Worm (Caenorhabditis elegans) whole organism, dauer: Measurements from ENCODE around the gene srd-40.
"Not testable (repeated sequence)": the region's sequence is repeated elsewhere in the genome, so short reads cannot be mapped to it uniquely, and the experiment has no call there.

Source experiments
- unc-62 ChIP-seq: sonication (generic microtip); optimal IDR thresholded peaks from 2 replicates; lab custom pipeline; 2017; ENCODE audit warnings: missing biosample characterization, missing genetic modification reagents, missing genetic modification characterization

The srd-40 gene

ce11 chrX:12323439-12323838, at the start of gene srd-40:
TSS of gene srd-40 (plus strand) at chrX:12323739.
- no peak for TF ChIP-seq unc-62 (GFP tag; lab: Kevin White, UChicago)

ce11 chrX:12273870-12274269, 49.7 kb upstream of the srd-40 start, which contains the start of gene H19J13.2:
TSS of gene H19J13.2 (minus strand) at chrX:12273970.
- no peak for TF ChIP-seq unc-62 (GFP tag; lab: Kevin White, UChicago)

ce11 chrX:12275577-12275976, 48.0 kb upstream of the srd-40 start, which contains the start of gene C04B4.6:
TSS of gene C04B4.6 (minus strand) at chrX:12275677.
- TF ChIP-seq unc-62 (GFP tag; lab: Kevin White, UChicago): no peak

ce11 chrX:12280477-12280876, 43.1 kb upstream of the srd-40 start, which contains the start of gene C04B4.1:
TSS of gene C04B4.1 (plus strand) at chrX:12280777.
- TF ChIP-seq unc-62 (GFP tag; lab: Kevin White, UChicago): no peak

- no peak for TF ChIP-seq unc-62 (GFP tag; lab: Kevin White, UChicago)
Observed at ce11 chrX:12282911-12283310, 40.6 kb upstream of the srd-40 start, which contains the start of gene C04B4.2. TSS of gene C04B4.2 (plus strand) at chrX:12283281.

ce11 chrX:12284161-12284560, 39.4 kb upstream of the srd-40 start:
- no peak for TF ChIP-seq unc-62 (GFP tag; lab: Kevin White, UChicago)

- no peak for TF ChIP-seq unc-62 (GFP tag; lab: Kevin White, UChicago)
Observed at ce11 chrX:12285496-12285895, 38.0 kb upstream of the srd-40 start, which contains the start of gene lips-2. TSS of gene lips-2 (plus strand) at chrX:12285796.

ce11 chrX:12288254-12288653, 35.3 kb upstream of the srd-40 start, which contains the start of gene C04B4.5:
TSS of gene C04B4.5 (minus strand) at chrX:12288354.
- no peak for TF ChIP-seq unc-62 (GFP tag; lab: Kevin White, UChicago)

- TF ChIP-seq unc-62 (GFP tag; lab: Kevin White, UChicago): no peak
Observed at ce11 chrX:12290539-12290938, 33.0 kb upstream of the srd-40 start, which contains the start of gene C04B4.4. TSS of gene C04B4.4 (plus strand) at chrX:12290839.

ce11 chrX:12294263-12294662, 29.3 kb upstream of the srd-40 start, which contains the start of gene W06D11.1:
TSS of gene W06D11.1 (plus strand) at chrX:12294563.
- no peak for TF ChIP-seq unc-62 (GFP tag; lab: Kevin White, UChicago)

ce11 chrX:12296392-12296791, 27.1 kb upstream of the srd-40 start, which contains the start of gene W06D11.2:
TSS of gene W06D11.2 (minus strand) at chrX:12296730.
- no peak for TF ChIP-seq unc-62 (GFP tag; lab: Kevin White, UChicago)

ce11 chrX:12298324-12298723, 25.2 kb upstream of the srd-40 start, which contains the start of gene W06D11.3:
TSS of gene W06D11.3 (plus strand) at chrX:12298683.
- TF ChIP-seq unc-62 (GFP tag; lab: Kevin White, UChicago): no peak

ce11 chrX:12299834-12300233, 23.7 kb upstream of the srd-40 start, which contains the start of gene W06D11.5:
TSS of gene W06D11.5 (plus strand) at chrX:12300134.
- no peak for TF ChIP-seq unc-62 (GFP tag; lab: Kevin White, UChicago)

- TF ChIP-seq unc-62 (GFP tag; lab: Kevin White, UChicago): not testable (repeated sequence)
Observed at ce11 chrX:12302755-12303154, 20.8 kb upstream of the srd-40 start, which contains the start of gene dot-1.3. TSS of gene dot-1.3 (minus strand) at chrX:12302855.

ce11 chrX:12304231-12304630, 19.3 kb upstream of the srd-40 start:
- no peak for TF ChIP-seq unc-62 (GFP tag; lab: Kevin White, UChicago)

- TF ChIP-seq unc-62 (GFP tag; lab: Kevin White, UChicago): no peak
Observed at ce11 chrX:12306565-12306964, 17.0 kb upstream of the srd-40 start, which contains the start of gene phf-32. TSS of gene phf-32 (plus strand) at chrX:12306865.

ce11 chrX:12308045-12308499, 15.5 kb upstream of the srd-40 start, which contains the start of gene F17A2.16:
TSS of gene F17A2.16 (plus strand) at chrX:12308449.
- TF ChIP-seq unc-62 (GFP tag; lab: Kevin White, UChicago): not testable (repeated sequence)
